Worm (Caenorhabditis elegans): Measurements from ENCODE around the gene Y54G2A.10.

Gene Y54G2A.10

DNA sequence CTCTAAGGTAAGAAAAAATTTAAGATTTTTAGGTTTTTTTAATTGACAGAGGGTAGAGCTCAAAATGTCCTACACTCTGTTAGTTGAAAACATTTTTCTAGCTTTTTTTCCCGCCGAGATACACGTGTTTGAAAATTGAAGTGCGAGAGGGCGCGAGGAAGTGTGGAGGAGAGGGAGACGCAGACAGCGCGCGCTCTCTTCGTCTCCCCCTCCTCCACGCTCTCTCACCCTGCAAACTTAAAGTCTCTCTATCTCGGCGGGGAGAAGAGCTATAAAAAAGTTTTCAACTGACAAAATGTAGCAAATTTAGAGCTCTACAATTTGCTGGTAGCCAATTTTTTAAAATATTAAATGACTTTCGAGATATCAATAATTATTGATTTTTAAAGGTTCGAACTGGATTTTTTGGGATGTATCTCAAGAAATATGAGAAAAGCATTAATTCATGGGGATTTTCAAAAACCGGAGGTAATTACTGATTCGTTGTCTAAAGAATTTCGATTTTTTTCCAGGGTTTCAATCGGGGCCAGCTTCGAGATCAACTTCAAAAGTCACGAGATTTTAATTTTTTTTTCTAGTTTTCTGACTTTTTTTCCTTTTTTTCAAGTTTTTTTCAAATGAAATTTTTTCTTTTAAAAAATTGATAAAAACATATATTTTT, 34.3 kb upstream of the Y54G2A.10 start:
- no peak for TF ChIP-seq unc-62 (GFP tag; optimal IDR thresholded peaks at IDR 0.05)

DNA sequence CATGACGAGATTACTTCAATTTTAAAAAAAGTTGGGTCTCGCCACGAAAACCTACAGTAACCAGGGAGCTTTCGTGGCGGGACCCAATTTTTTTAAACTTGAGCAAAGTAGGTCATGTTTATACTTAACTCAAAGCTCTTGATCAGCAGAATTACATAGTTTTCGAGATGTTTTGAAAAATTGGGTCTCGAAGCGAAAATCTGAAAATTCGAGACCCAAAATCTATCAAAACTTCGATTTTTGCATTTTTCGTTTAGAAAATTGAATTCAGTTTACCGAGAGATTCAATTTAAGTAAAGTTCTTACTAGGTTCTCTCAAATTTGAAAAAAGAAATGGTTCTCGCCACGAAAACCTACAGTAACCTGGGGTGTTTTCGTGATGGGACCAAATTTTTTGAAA, 29.4 kb upstream of the Y54G2A.10 start:
- TF ChIP-seq daf-12 (tag; optimal IDR thresholded peaks at IDR 0.05) (no peak), ama-1 (optimal IDR thresholded peaks at IDR 0.05) (no peak), nhr-67 (tag; optimal IDR thresholded peaks at IDR 0.05) (no peak), pha-4 (tag; optimal IDR thresholded peaks at IDR 0.05) (no peak), jun-1 (tag; optimal IDR thresholded peaks at IDR 0.05) (no peak), ceh-16 (tag; optimal IDR thresholded peaks at IDR 0.05) (no peak), elt-1 (tag; optimal IDR thresholded peaks at IDR 0.05) (no peak), ZK546.5 (tag; optimal IDR thresholded peaks at IDR 0.05) (no peak), lin-39 (tag; optimal IDR thresholded peaks at IDR 0.05) (no peak), nhr-43 (tag; optimal IDR thresholded peaks at IDR 0.05; ENCODE audit: poor library complexity, severe bottlenecking) (no peak), ceh-28 (tag; optimal IDR thresholded peaks at IDR 0.05) (no peak), mdl-1 (tag; optimal IDR thresholded peaks at IDR 0.05) (no peak), lsy-12 (tag; optimal IDR thresholded peaks at IDR 0.05) (no peak), elt-2 (tag; optimal IDR thresholded peaks at IDR 0.05) (no peak)

DNA sequence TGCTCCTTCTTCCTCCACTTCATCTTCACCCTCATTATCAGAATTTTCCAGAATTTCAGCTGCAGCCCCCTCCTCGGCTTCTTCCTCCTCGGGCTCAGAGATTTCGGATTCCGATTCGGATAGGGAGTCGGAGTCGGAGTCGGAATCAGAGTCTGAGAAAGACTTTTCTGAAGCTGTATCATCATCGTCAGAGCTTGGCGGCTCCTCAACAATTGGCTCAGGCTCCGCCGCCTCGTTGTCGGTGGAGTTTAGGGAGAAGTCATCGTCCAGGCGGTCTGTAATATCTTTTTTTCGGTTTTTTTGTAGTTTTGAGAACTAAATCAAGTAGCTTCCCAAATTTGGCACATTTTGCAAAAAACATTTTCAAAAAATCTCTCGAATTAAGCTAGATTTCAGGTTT, 28.7 kb upstream of the Y54G2A.10 start:
- TF ChIP-seq fos-1 (tag; optimal IDR thresholded peaks at IDR 0.05) = no peak
- TF ChIP-seq ama-1 (optimal IDR thresholded peaks at IDR 0.05) = peak; percentile 2
- peak; percentile 32 for TF ChIP-seq lsy-12 (tag; optimal IDR thresholded peaks at IDR 0.05)

DNA sequence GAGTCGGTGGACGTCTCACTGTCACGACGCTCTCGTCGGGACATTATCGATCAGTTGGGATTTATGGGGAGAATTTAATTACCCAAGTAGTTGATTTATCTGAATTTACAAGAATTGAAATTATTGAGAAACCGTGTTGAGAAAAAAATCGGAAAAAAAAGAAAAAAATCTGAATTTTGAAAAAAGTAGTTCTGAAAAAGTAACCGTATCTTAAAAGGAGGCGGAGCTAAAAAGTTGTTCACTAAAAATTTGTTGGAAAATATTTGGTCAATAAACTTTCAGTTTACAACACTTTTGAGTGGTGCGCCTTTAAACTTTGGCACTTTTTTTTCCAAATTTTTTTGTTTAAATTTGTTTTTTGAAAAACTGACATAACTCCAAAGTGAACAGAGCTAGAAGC, 27.8 kb upstream of the Y54G2A.10 start, which contains the start of gene Y54G2A.11:
TSS of gene Y54G2A.11 (minus strand) at position 101 of the 400 bp plus-strand sequence.
- TF ChIP-seq fkh-2 (tag; optimal IDR thresholded peaks at IDR 0.05) (no peak), egl-5 (tag; optimal IDR thresholded peaks at IDR 0.05) (no peak), ama-1 (optimal IDR thresholded peaks at IDR 0.05) (no peak), elt-3 (tag; optimal IDR thresholded peaks at IDR 0.05) (no peak), egl-27 (tag; optimal IDR thresholded peaks at IDR 0.05) (no peak), pqm-1 (tag; optimal IDR thresholded peaks at IDR 0.05) (no peak), lin-39 (tag; optimal IDR thresholded peaks at IDR 0.05) (no peak), nfya-1 (tag; optimal IDR thresholded peaks at IDR 0.05; ENCODE audit: insufficient read depth) (no peak), zag-1 (tag; optimal IDR thresholded peaks at IDR 0.05) (no peak), nhr-23 (tag; optimal IDR thresholded peaks at IDR 0.05) (no peak), ceh-9 (tag; optimal IDR thresholded peaks at IDR 0.05) (no peak), eor-1 (tag; optimal IDR thresholded peaks at IDR 0.05) (no peak), jun-1 (tag; optimal IDR thresholded peaks at IDR 0.05) (no peak), nhr-12 (tag; optimal IDR thresholded peaks at IDR 0.05) (no peak), elt-2 (tag; optimal IDR thresholded peaks at IDR 0.05) (no peak), pha-4 (tag; optimal IDR thresholded peaks at IDR 0.05) (no peak)

DNA sequence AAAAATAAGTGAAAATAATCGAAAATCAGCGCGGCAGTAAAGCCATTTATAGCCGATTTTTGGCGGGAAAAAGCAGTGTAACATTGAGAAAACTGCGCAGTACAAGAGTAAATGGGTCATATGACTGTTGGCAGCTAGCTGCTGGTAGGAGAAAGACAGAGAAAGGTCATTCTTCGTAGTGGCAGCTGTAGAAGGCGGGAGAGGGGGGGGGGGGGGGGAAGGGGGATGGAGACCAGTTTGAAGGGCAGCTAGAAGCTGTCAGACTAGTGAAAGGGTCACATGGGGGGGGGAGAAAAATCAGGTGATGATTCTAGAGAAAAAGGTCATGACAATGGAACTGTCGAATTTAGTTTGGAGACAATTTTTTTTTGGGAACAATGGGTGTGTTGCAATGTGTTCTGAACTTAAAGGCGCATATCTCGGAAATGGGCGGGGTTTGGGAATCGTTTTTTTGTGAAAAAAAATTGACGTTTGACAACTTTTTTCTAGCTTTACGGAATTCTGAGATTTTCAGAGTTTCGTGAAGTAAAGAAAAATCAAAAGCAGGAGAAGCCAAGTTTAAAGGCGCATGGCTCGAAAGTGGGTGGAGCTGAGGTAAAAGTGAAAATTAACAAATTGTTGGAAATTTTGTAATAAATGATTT, 27.2 kb upstream of the Y54G2A.10 start:
- no peak for TF ChIP-seq lin-39 (tag; optimal IDR thresholded peaks at IDR 0.05)
- TF ChIP-seq nhr-25 (tag; optimal IDR thresholded peaks at IDR 0.05) = peak; percentile 77
- peak; percentile 29 for TF ChIP-seq ama-1 (optimal IDR thresholded peaks at IDR 0.05)
- no peak for TF ChIP-seq lin-15B (tag; optimal IDR thresholded peaks at IDR 0.05)
- peak; percentile 8 for TF ChIP-seq lsy-12 (tag; optimal IDR thresholded peaks at IDR 0.05)
- peak; percentile 36 for TF ChIP-seq nhr-43 (tag; optimal IDR thresholded peaks at IDR 0.05; ENCODE audit: poor library complexity, severe bottlenecking)
- TF ChIP-seq nhr-11 (tag; optimal IDR thresholded peaks at IDR 0.05) = no peak

DNA sequence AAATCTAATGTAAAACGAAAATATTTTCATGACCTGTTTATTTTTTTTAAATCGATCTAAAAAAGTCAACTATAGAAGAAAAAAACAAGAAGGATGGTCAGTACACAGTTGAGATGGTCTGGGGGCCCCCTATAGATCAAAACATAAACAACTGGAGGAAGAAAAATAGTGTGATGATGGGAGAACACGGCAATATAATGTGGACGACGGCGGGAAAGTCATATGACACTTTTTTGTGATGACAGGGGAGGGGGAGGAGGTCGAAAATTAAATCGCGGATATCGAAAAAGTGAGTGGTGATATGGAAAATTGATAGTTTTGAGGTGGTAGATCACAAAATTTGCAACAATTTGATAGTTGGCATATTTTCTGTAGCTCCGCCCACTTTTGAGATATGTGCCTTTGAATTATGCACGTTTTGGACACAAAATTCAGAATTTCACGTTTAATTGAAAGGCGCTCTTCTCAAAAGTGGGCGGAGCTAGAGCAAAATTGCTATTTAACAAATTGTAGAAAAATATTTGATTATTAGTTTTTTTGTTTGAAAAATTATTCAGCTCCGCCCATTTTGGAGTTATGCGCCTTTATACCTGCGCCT, 26.0 kb upstream of the Y54G2A.10 start:
- TF ChIP-seq lin-39 (tag; optimal IDR thresholded peaks at IDR 0.05) (no peak), ZK546.5 (tag; optimal IDR thresholded peaks at IDR 0.05) (no peak), elt-1 (tag; optimal IDR thresholded peaks at IDR 0.05) (no peak), nhr-25 (tag; optimal IDR thresholded peaks at IDR 0.05) (peak; percentile 27), unc-62 (GFP tag; optimal IDR thresholded peaks at IDR 0.05) (no peak), unc-39 (tag; optimal IDR thresholded peaks at IDR 0.05) (no peak), fkh-2 (tag; optimal IDR thresholded peaks at IDR 0.05) (no peak), tbx-2 (tag; optimal IDR thresholded peaks at IDR 0.05) (no peak), pha-4 (tag; optimal IDR thresholded peaks at IDR 0.05) (peak; percentile 25), ama-1 (optimal IDR thresholded peaks at IDR 0.05) (peak; percentile 74), nhr-43 (tag; optimal IDR thresholded peaks at IDR 0.05; ENCODE audit: poor library complexity, severe bottlenecking) (no peak), ceh-9 (tag; optimal IDR thresholded peaks at IDR 0.05) (no peak), sea-2 (GFP tag; optimal IDR thresholded peaks at IDR 0.05) (no peak), fkh-10 (GFP tag; optimal IDR thresholded peaks at IDR 0.05) (no peak), snpc-4 (tag; optimal IDR thresholded peaks at IDR 0.05) (peak; percentile 1), mdl-1 (tag; optimal IDR thresholded peaks at IDR 0.05) (no peak), skn-1 (tag; optimal IDR thresholded peaks at IDR 0.05) (no peak), ztf-11 (tag; optimal IDR thresholded peaks at IDR 0.05) (no peak), egl-5 (tag; optimal IDR thresholded peaks at IDR 0.05) (peak; percentile 19), nhr-23 (tag; optimal IDR thresholded peaks at IDR 0.05) (peak; percentile 23), ceh-82 (tag; optimal IDR thresholded peaks at IDR 0.05) (no peak)

Measured in whole organism, L3 larva.